Worm (Caenorhabditis elegans) whole organism, L4/young adult: ENCODE measurements around the gene C50H11.8.

Experiments
- W03F9.2 ChIP-seq: fragments of 150-350 bp; optimal IDR thresholded peaks from 2 replicates; lab custom pipeline; 2014; ENCODE audit warnings: missing biosample characterization, missing genetic modification characterization
- dao-5 ChIP-seq: sonication (generic microtip); optimal IDR thresholded peaks from 2 replicates; lab custom pipeline; 2016; ENCODE audit warnings: missing genotype, missing genetic modification characterization, moderate library complexity, missing compliant biosample characterization
- him-1 ChIP-seq: sonication (generic microtip); optimal IDR thresholded peaks from 2 replicates; lab custom pipeline; 2016; ENCODE audit warnings: missing genotype, missing genetic modification reagents, missing genetic modification characterization, missing compliant biosample characterization

ce11 chrV:3044837-3045236 lies 9.5 kb upstream of the C50H11.8 start, which contains the start of gene F59D6.1:
- TF ChIP-seq W03F9.2 (no peak), him-1 (tag; lab: Kevin White, UChicago) (no peak), dao-5 (tag; lab: Kevin White, UChicago) (no peak)
